Fruit fly (Drosophila melanogaster): ENCODE data around the gene CG4456.
A peak's percentile ranks its signal among the peaks of the same experiment; 100 is the strongest.

Gene CG4456

DNA sequence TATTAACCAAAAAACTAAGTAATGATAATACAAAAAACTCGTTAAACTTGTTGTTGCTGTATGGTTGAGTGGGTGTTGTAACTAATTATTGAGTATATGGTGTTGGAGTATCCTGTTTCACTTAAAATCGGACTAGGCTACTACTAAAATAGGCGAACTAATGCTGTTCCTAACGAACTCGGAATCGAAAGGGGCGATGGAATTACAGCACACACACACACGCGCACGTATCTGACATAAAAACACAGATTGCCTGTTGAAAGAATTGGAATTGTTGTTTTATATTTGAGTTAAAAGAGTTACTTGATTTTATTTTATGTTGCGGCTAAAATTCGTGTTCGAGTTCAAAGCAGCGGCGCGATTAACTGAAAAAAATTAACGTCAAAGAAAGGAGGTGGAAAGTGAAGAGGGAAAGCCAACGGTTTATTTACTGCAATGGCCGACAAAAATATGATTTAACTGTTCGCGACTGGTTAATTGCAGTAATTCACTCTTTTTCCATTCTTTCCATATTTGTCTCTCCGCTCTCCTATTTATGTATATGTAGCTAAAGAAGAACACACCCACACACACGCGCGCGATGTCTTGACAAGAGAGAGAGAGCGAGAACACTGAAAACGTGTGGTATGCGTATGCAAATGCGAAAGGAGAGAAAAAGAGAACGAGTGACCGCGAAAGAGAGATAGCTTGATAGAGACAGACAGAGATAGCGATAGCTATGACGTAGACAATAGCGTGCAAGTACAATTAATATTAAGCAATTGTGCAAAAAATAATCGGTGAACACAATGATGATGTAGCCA is 29.0 kb downstream of the CG4456 start:
- TF ChIP-seq Myc (optimal IDR thresholded peaks at IDR 0.05) (no peak), dmrt93B (GFP tag; optimal IDR thresholded peaks at IDR 0.05) (no peak), psq (GFP tag; optimal IDR thresholded peaks at IDR 0.05) (peak; percentile 57), Jra (GFP tag; optimal IDR thresholded peaks at IDR 0.05) (peak; percentile 16), rgr (GFP tag; optimal IDR thresholded peaks at IDR 0.05) (no peak), Abd-B (GFP tag; optimal IDR thresholded peaks at IDR 0.05) (no peak), pan (optimal IDR thresholded peaks at IDR 0.05) (no peak), sage (GFP tag; optimal IDR thresholded peaks at IDR 0.05) (peak; percentile 17), Vsx2 (GFP tag; optimal IDR thresholded peaks at IDR 0.05; ENCODE audit: partially characterized antibody) (no peak), brk (GFP tag; optimal IDR thresholded peaks at IDR 0.05) (no peak), Hnf4 (GFP tag; optimal IDR thresholded peaks at IDR 0.05) (no peak), dl (GFP tag; optimal IDR thresholded peaks at IDR 0.05; ENCODE audit: insufficient read depth in 1 of 2, partially characterized antibody in 2 of 2) (peak; percentile 66 to 89), N (GFP tag; optimal IDR thresholded peaks at IDR 0.05) (no peak), Dif (GFP tag; optimal IDR thresholded peaks at IDR 0.05; ENCODE audit: partially characterized antibody) (peak; percentile 92), woc (GFP tag; optimal IDR thresholded peaks at IDR 0.05) (no peak), GATAd (GFP tag; optimal IDR thresholded peaks at IDR 0.05) (no peak), tai (GFP tag; optimal IDR thresholded peaks at IDR 0.05) (no peak), lola (GFP tag; optimal IDR thresholded peaks at IDR 0.05) (no peak), CG32264 (GFP tag; optimal IDR thresholded peaks at IDR 0.05) (no peak), dsf (GFP tag; optimal IDR thresholded peaks at IDR 0.05; ENCODE audit: borderline replicate concordance) (no peak), Hr78 (GFP tag; optimal IDR thresholded peaks at IDR 0.05) (no peak), CG9705 (GFP tag; optimal IDR thresholded peaks at IDR 0.05) (no peak), Mio (GFP tag; optimal IDR thresholded peaks at IDR 0.05) (no peak), Dfd (GFP tag; optimal IDR thresholded peaks at IDR 0.05) (no peak), Sp1 (GFP tag; optimal IDR thresholded peaks at IDR 0.05) (no peak), CrebA (GFP tag; optimal IDR thresholded peaks at IDR 0.05; ENCODE audit: borderline replicate concordance) (peak; percentile 66), fru (GFP tag; optimal IDR thresholded peaks at IDR 0.05) (peak; percentile 73), HLH106 (tag; optimal IDR thresholded peaks at IDR 0.05) (no peak), Rel (GFP tag; optimal IDR thresholded peaks at IDR 0.05) (no peak), Rel (tag; optimal IDR thresholded peaks at IDR 0.05) (no peak)

DNA sequence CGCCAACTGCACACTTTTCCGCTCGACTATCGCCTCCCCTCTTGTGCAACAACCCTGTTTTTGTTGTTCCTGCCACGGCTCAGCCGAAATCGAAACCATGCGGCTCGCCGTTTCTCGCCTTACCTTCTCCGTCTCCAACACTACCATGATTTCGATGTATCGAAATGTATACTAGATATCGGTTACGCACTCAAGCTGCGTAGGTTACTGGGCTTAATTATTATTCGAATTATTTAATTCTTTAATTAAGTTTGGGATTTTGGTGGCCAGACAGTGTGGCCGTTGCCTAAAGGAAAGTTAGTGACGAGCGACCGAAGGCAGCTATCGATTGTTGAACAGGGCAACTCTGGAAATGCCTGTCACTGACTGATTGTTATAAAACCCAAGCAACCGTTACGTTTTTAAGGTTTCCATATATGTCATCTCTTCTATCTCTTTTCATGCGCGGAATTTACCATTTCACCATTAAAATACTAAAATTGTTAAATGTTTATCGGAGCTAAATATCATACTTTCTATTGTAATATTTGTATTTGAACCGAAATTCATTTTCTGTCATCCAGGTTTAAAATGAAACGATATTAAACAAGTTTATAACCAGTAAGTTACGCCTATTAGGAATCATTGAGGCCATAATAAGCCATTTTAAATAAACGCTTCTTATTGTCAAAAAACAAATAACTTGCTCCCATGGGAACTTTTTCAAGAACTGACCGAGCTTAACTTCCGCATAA is 29.8 kb downstream of the CG4456 start, which contains the start of gene eIF4E1:
Gene eIF4E1 (minus strand): TSS at position 304 of the 734 bp plus-strand sequence.
- TF ChIP-seq ey (GFP tag; optimal IDR thresholded peaks at IDR 0.05) (peak; percentile 1), CG32264 (GFP tag; optimal IDR thresholded peaks at IDR 0.05) (no peak), Mio (GFP tag; optimal IDR thresholded peaks at IDR 0.05) (no peak), Vsx2 (GFP tag; optimal IDR thresholded peaks at IDR 0.05; ENCODE audit: partially characterized antibody) (peak; percentile 40), CrebA (GFP tag; optimal IDR thresholded peaks at IDR 0.05; ENCODE audit: borderline replicate concordance) (no peak), Jra (GFP tag; optimal IDR thresholded peaks at IDR 0.05) (no peak), Dif (GFP tag; optimal IDR thresholded peaks at IDR 0.05; ENCODE audit: partially characterized antibody) (peak; percentile 53), GATAd (GFP tag; optimal IDR thresholded peaks at IDR 0.05) (no peak), Sp1 (GFP tag; optimal IDR thresholded peaks at IDR 0.05) (peak; percentile 36), OdsH (GFP tag; optimal IDR thresholded peaks at IDR 0.05) (no peak), foxo (GFP tag; optimal IDR thresholded peaks at IDR 0.05) (peak in 1 of 2 experiments; percentile 3), usp (GFP tag; optimal IDR thresholded peaks at IDR 0.05) (no peak), Hr78 (GFP tag; optimal IDR thresholded peaks at IDR 0.05) (no peak), dsf (GFP tag; optimal IDR thresholded peaks at IDR 0.05; ENCODE audit: borderline replicate concordance) (no peak), HLH106 (tag; optimal IDR thresholded peaks at IDR 0.05) (no peak), woc (GFP tag; optimal IDR thresholded peaks at IDR 0.05) (no peak), br (GFP tag; optimal IDR thresholded peaks at IDR 0.05) (peak; percentile 12), rgr (GFP tag; optimal IDR thresholded peaks at IDR 0.05) (no peak), CG9705 (GFP tag; optimal IDR thresholded peaks at IDR 0.05) (no peak), Abd-B (GFP tag; optimal IDR thresholded peaks at IDR 0.05) (no peak), dmrt93B (GFP tag; optimal IDR thresholded peaks at IDR 0.05) (no peak), Rel (GFP tag; optimal IDR thresholded peaks at IDR 0.05) (no peak), Rel (tag; optimal IDR thresholded peaks at IDR 0.05) (peak; percentile 84), N (GFP tag; optimal IDR thresholded peaks at IDR 0.05) (no peak), sv (GFP tag; optimal IDR thresholded peaks at IDR 0.05) (peak; percentile 34), fru (GFP tag; optimal IDR thresholded peaks at IDR 0.05) (no peak), Hnf4 (GFP tag; optimal IDR thresholded peaks at IDR 0.05) (no peak), dl (GFP tag; optimal IDR thresholded peaks at IDR 0.05; ENCODE audit: insufficient read depth in 1 of 2, partially characterized antibody in 2 of 2) (peak in 1 of 2 experiments; percentile 8), Myc (optimal IDR thresholded peaks at IDR 0.05) (peak; percentile 33), sage (GFP tag; optimal IDR thresholded peaks at IDR 0.05) (no peak), psq (GFP tag; optimal IDR thresholded peaks at IDR 0.05) (no peak), tai (GFP tag; optimal IDR thresholded peaks at IDR 0.05) (no peak), Hr83 (GFP tag; optimal IDR thresholded peaks at IDR 0.05; ENCODE audit: poor library complexity, severe bottlenecking) (no peak), h (GFP tag; optimal IDR thresholded peaks at IDR 0.05) (peak; percentile 9), jim (GFP tag; optimal IDR thresholded peaks at IDR 0.05) (no peak)
